Fruit fly (Drosophila melanogaster): ENCODE measurements around the gene Sc2.
A peak's percentile ranks its signal among the peaks of the same experiment; 100 is the strongest.

The Sc2 gene

DNA sequence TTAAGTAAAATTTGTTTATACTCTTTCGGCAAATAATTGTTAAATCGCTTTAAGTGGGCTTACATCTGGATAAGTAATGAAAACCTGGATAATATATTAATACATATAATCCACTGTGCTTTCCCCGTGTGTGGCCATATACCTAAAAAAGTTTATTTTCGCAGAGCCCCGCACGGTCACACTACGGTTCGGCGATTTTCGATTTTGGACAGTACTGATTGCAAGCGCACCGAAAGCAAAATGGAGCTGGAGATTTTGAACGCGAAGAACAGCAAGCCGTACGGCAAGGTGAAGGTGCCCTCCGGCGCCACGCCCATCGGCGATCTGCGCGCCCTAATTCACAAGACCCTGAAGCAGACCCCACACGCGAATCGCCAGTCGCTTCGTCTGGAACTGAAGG, at the start of gene Sc2:
TSS of gene Sc2 (plus strand) at position 192 of the 400 bp plus-strand sequence.
- no peak for TF ChIP-seq Hr96 (GFP tag; optimal IDR thresholded peaks at IDR 0.05)
- TF ChIP-seq bab1 (GFP tag; optimal IDR thresholded peaks at IDR 0.05), result peak; percentile 8
- TF ChIP-seq cic (GFP tag; optimal IDR thresholded peaks at IDR 0.05), result peak; percentile 12

DNA sequence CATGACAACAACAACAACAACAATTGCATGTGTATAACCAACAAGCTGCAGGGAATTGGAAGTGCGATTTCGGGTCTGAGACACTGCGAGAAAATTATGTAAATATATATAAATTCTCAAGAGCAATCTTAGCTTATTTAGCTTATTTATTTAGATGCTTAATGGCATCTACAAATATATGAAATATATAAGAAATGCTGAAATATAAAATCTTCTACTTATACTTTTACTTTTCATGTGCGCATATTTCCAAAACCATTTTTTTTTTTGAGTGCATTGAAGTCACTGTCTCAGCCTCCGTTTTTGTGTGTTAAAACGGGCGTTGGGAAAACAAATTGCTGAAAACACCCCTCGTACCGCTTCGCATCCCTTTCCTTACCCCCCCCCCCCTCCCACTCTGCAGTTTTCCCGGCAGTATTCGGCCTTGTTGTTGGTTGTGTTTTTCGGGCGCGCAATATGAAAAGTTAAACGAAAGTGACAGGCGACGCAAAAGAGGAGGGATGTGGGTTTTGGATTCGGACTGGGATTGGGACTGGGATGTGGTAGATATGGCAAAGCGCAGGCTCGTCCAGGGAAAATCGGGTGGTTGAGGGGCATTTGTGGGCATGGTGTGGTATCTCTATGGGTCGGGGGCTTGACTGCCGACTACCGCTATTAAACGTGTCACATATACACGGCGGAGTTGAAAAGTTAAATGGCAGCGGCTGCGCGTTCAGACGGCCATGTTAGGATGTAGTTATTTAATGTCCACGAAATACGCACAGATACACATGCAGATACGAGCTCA, 47.9 kb upstream of the Sc2 start:
- TF ChIP-seq Crg-1 (GFP tag; optimal IDR thresholded peaks at IDR 0.05) (no peak), CG33017 (tag; optimal IDR thresholded peaks at IDR 0.05) (no peak), CG11617 (GFP tag; optimal IDR thresholded peaks at IDR 0.05) (no peak), CG12768 (GFP tag; optimal IDR thresholded peaks at IDR 0.05) (no peak), CG7045 (GFP tag; optimal IDR thresholded peaks at IDR 0.05) (no peak), CG14711 (tag; optimal IDR thresholded peaks at IDR 0.05) (no peak), pad (GFP tag; optimal IDR thresholded peaks at IDR 0.05) (no peak), Hr96 (GFP tag; optimal IDR thresholded peaks at IDR 0.05) (no peak), cnc (optimal IDR thresholded peaks at IDR 0.05) (no peak), CG1620 (GFP tag; optimal IDR thresholded peaks at IDR 0.05) (no peak), Mnt (GFP tag; optimal IDR thresholded peaks at IDR 0.05) (no peak)

DNA sequence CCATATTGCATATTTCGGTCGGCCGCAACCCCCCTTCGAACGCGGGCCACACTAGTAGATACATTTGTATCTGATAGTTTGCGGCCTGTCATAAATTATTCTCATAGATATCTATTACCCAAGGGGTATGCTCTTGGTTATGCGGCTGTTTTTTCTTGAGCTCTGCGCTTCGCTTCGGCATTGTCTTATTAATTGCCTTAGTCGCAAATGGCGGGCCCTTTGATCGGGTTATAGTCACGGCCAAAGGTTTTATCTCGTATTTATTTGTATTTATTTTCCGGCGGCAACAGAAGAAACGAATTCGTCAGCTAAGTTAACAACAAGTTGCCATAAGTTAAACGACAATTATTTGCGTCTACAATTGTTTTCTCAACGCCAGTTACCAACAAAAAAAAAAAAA, 47.3 kb upstream of the Sc2 start:
- no peak for TF ChIP-seq Crg-1 (GFP tag; optimal IDR thresholded peaks at IDR 0.05)
- peak; percentile 61 for TF ChIP-seq kay (GFP tag; ENCODE audit: borderline replicate concordance)

DNA sequence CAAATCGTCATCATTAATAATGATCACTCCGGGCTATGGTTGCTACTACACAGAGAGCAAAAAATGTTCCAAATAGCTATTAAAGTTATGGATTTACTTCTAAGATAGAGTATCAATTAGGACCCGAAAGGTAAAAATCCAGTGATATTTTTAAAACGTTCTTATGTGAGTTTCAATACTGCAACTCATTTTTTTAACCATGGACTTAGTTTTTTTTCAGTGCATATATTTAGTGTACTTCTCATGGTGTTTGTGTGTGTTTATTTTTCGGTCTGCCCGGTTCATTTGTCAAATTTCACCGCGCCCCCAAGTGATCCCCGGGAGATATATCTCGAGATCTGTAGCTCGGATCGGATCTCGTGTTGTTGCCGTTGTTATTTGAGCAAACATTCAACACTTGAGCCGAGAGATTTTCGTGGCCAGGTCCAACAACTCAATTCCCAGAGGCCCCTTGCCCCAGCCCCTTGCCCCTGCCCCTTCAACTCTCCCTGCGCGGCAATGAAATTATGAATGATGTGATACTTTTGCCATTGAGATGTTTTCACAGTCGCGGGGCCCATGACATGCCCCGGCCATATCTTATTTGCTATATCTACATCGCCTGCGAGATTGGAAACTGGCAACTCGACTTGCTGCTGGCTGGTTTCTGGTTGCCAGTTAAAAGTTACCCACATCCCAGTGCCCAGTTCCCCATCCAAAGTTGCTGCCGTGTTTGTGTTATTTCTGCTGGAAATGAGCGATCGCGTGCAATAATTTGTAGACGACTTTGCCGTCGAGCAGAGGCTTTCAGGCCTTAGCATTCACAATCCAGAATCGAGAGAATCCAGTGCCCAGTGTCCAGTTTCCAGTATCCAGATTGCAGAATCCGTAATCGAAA, 40.5 kb upstream of the Sc2 start:
- TF ChIP-seq CG5204 (GFP tag; optimal IDR thresholded peaks at IDR 0.05), result no peak
- TF ChIP-seq toe (GFP tag; optimal IDR thresholded peaks at IDR 0.05), result no peak
- TF ChIP-seq Hr96 (GFP tag; optimal IDR thresholded peaks at IDR 0.05), result no peak
- no peak for TF ChIP-seq CG12768 (GFP tag; optimal IDR thresholded peaks at IDR 0.05)
- TF ChIP-seq Clk (GFP tag; optimal IDR thresholded peaks at IDR 0.05), result no peak
- TF ChIP-seq CG33017 (tag; optimal IDR thresholded peaks at IDR 0.05), result no peak
- no peak for TF ChIP-seq CG7045 (GFP tag; optimal IDR thresholded peaks at IDR 0.05)
- TF ChIP-seq bab1 (GFP tag; optimal IDR thresholded peaks at IDR 0.05), result no peak
- no peak for TF ChIP-seq CG7101 (tag; optimal IDR thresholded peaks at IDR 0.05)
- TF ChIP-seq Mnt (GFP tag; optimal IDR thresholded peaks at IDR 0.05), result no peak
- TF ChIP-seq CG1620 (GFP tag; optimal IDR thresholded peaks at IDR 0.05), result no peak
- TF ChIP-seq tj (GFP tag; optimal IDR thresholded peaks at IDR 0.05), result no peak
- TF ChIP-seq kay (GFP tag; ENCODE audit: borderline replicate concordance), result no peak
- no peak for TF ChIP-seq ovo (GFP tag; optimal IDR thresholded peaks at IDR 0.05)

DNA sequence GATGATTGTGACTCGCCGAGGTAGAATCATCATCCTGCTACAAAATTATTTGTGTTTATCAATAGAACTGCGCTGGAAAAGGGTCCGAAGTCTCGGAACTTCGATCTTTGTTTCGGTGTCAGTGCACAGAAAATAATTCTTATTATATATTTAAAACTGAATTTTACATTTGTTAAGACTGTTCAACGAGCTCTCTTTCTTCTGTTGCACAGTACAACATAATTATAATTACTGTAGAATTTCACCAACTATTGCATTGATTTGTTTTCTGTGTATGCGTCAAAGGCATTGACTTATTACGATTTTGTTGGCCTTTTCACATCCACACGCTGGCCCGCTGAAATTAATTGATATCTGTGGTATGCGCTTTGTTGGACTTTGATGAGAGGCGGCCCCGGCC, 39.8 kb upstream of the Sc2 start:
- TF ChIP-seq CG1620 (GFP tag; optimal IDR thresholded peaks at IDR 0.05) (no peak), cnc (optimal IDR thresholded peaks at IDR 0.05) (no peak), Mnt (GFP tag; optimal IDR thresholded peaks at IDR 0.05) (no peak), cic (GFP tag; optimal IDR thresholded peaks at IDR 0.05) (no peak), CG14711 (tag; optimal IDR thresholded peaks at IDR 0.05) (no peak), CG5204 (GFP tag; optimal IDR thresholded peaks at IDR 0.05) (no peak)

DNA sequence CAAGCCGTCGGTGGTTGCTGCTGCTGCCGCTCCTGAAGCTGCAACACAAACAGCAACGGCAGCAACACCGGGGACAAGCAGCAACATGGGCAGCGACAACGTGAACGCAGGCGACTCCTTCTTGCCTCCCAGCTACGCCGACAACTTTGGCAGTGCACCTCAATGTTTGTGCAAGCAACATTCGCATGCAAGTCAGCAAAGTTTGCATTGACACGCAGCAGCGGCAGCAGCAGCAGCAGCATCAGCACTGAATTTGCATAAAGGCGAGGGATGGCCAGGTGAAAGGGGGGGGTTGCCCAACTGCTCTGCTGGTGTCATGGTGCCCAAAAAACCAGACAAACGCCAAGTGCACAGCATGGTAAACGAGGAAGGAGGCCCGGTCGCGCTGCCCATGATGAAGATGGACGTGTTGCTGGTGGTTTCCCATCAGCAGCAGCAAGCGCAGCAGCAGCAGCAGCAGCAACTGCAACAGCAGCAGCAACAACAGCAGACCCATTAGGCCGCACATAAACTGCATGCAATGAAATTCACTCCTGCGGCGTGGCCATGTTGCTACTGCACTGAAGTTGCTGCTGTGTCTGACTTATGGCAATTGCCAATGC, 37.9 kb upstream of the Sc2 start:
- TF ChIP-seq bab1 (GFP tag; optimal IDR thresholded peaks at IDR 0.05), result no peak
- TF ChIP-seq Clk (GFP tag; optimal IDR thresholded peaks at IDR 0.05), result no peak
- TF ChIP-seq CG11617 (GFP tag; optimal IDR thresholded peaks at IDR 0.05), result no peak
- no peak for TF ChIP-seq CG7101 (tag; optimal IDR thresholded peaks at IDR 0.05)
- TF ChIP-seq Crg-1 (GFP tag; optimal IDR thresholded peaks at IDR 0.05), result no peak
- no peak for TF ChIP-seq Mnt (GFP tag; optimal IDR thresholded peaks at IDR 0.05)

DNA sequence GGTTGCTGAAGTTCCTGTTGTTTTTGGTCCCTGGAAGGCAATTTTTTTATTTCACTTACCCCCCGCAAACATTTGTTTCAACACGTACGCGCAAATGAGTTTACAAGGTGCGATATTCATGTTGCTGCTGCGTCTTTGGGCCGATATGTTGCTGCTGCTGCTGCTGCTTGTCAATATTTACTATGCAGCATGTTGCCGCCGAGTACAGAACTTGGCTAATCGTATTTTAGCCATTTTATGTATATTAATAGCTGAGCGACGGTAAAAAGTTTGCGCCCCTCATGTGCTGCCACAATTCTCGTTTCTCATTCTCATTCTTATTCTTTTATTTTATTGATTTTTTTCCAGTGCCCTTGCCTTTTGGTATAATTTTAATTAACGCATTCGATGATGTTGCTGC, 36.9 kb upstream of the Sc2 start:
- no peak for TF ChIP-seq Hr96 (GFP tag; optimal IDR thresholded peaks at IDR 0.05)
- TF ChIP-seq CG12768 (GFP tag; optimal IDR thresholded peaks at IDR 0.05), result no peak
- TF ChIP-seq cnc (optimal IDR thresholded peaks at IDR 0.05), result no peak
- no peak for TF ChIP-seq CG33017 (tag; optimal IDR thresholded peaks at IDR 0.05)
- no peak for TF ChIP-seq tj (GFP tag; optimal IDR thresholded peaks at IDR 0.05)
- TF ChIP-seq Crg-1 (GFP tag; optimal IDR thresholded peaks at IDR 0.05), result no peak
- no peak for TF ChIP-seq toe (GFP tag; optimal IDR thresholded peaks at IDR 0.05)
- no peak for TF ChIP-seq CG5204 (GFP tag; optimal IDR thresholded peaks at IDR 0.05)
- TF ChIP-seq CG11617 (GFP tag; optimal IDR thresholded peaks at IDR 0.05), result no peak
- no peak for TF ChIP-seq bab1 (GFP tag; optimal IDR thresholded peaks at IDR 0.05)
- TF ChIP-seq cic (GFP tag; optimal IDR thresholded peaks at IDR 0.05), result no peak
- no peak for TF ChIP-seq Clk (GFP tag; optimal IDR thresholded peaks at IDR 0.05)
- no peak for TF ChIP-seq CG14711 (tag; optimal IDR thresholded peaks at IDR 0.05)
- no peak for TF ChIP-seq CG1620 (GFP tag; optimal IDR thresholded peaks at IDR 0.05)
- no peak for TF ChIP-seq CG7101 (tag; optimal IDR thresholded peaks at IDR 0.05)
- TF ChIP-seq CG7045 (GFP tag; optimal IDR thresholded peaks at IDR 0.05), result no peak
- no peak for TF ChIP-seq pad (GFP tag; optimal IDR thresholded peaks at IDR 0.05)

Measured in whole organism, adult.